1 fruit fly cellular context compared by ENCODE assay signal in the genomic region with DNA sequence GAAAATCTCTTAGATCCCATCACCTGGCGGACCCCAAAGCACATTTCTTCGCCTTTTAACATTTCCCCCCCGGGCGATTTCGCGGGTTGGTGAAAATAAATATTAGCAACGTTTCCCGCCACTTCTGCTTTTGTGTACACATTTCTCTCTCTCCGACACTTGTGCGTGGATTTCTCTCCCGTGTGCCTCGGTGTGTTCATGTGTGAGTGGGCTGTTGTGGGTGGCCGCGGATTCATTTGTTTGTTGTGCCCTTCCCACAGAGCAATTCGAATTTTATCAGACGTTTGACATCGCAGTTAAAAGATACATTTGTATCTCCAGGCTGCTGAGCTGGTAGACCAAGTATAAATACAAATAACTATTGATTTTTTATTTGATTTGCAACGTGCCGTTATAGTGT.
TF ChIP-seq lines count a peak whose summit lies in the region.

No protein-coding gene starts in this region.

TF ChIP-seq in whole organism, embryonic, 481 proteins besides CTCF, POLR2A, EP300 and RAD21 (continued from another document and continues in another):
- TF ChIP-seq Sox100B (GFP tag; optimal IDR thresholded peaks at IDR 0.05; lab: Kevin White, UChicago) = no peak
- no peak for TF ChIP-seq H15 (GFP tag; IDR thresholded peaks at IDR 0.05; lab: Robert Waterston, UW)
- TF ChIP-seq CG2678 (tag; optimal IDR thresholded peaks at IDR 0.05; lab: Kevin White, UChicago) = no peak
- TF ChIP-seq Side (GFP tag; optimal IDR thresholded peaks at IDR 0.05; lab: Kevin White, UChicago) = no peak
- no peak for TF ChIP-seq chm (GFP tag; IDR thresholded peaks at IDR 0.05; lab: Robert Waterston, UW)
- TF ChIP-seq psq (GFP tag; optimal IDR thresholded peaks at IDR 0.05; lab: Kevin White, UChicago) = no peak
- TF ChIP-seq CG13894 (tag; optimal IDR thresholded peaks at IDR 0.05; lab: Kevin White, UChicago) = no peak
- TF ChIP-seq CG11456 (GFP tag; IDR thresholded peaks at IDR 0.05; lab: Robert Waterston, UW) = no peak; the same call in 2 of the 3 replicates
- peak; percentile 37; the same call in 1 of the 2 replicates for TF ChIP-seq CG32532 (GFP tag; IDR thresholded peaks at IDR 0.05; lab: Robert Waterston, UW)
- no peak for TF ChIP-seq Usf (GFP tag; optimal IDR thresholded peaks at IDR 0.05; lab: Kevin White, UChicago)
- no peak for TF ChIP-seq gce (GFP tag; IDR thresholded peaks at IDR 0.05; lab: Robert Waterston, UW)
- no peak for TF ChIP-seq CG31388 (GFP tag; optimal IDR thresholded peaks at IDR 0.05; lab: Kevin White, UChicago)
- TF ChIP-seq pros (GFP tag; optimal IDR thresholded peaks at IDR 0.05; lab: Kevin White, UChicago) = no peak
- no peak for TF ChIP-seq CG10431 (GFP tag; optimal IDR thresholded peaks at IDR 0.05; lab: Kevin White, UChicago)
- TF ChIP-seq CG7987 (GFP tag; optimal IDR thresholded peaks at IDR 0.05; lab: Kevin White, UChicago) = no peak
- TF ChIP-seq CG2889 (GFP tag; IDR thresholded peaks at IDR 0.05; lab: Robert Waterston, UW) = no peak
- TF ChIP-seq abd-A (tag; optimal IDR thresholded peaks at IDR 0.05; lab: Kevin White, UChicago) = no peak
- no peak for TF ChIP-seq CG2199 (GFP tag; IDR thresholded peaks at IDR 0.05; lab: Robert Waterston, UW)
- no peak for TF ChIP-seq sug (tag; optimal IDR thresholded peaks at IDR 0.05; lab: Kevin White, UChicago)
- TF ChIP-seq D (optimal IDR thresholded peaks at IDR 0.05; lab: Kevin White, UChicago) = no peak
- TF ChIP-seq D (GFP tag; optimal IDR thresholded peaks at IDR 0.05; lab: Kevin White, UChicago) = no peak
- no peak for TF ChIP-seq kni (GFP tag; optimal IDR thresholded peaks at IDR 0.05; lab: Kevin White, UChicago)
- TF ChIP-seq CG15696 (tag; optimal IDR thresholded peaks at IDR 0.05; lab: Kevin White, UChicago) = no peak
- TF ChIP-seq CG8281 (tag; optimal IDR thresholded peaks at IDR 0.05; lab: Kevin White, UChicago) = no peak
- peak; percentile 38; the same call in 2 of the 3 replicates for TF ChIP-seq zfh1 (GFP tag; IDR thresholded peaks at IDR 0.05; lab: Robert Waterston, UW)
- TF ChIP-seq trem (tag; optimal IDR thresholded peaks at IDR 0.05; lab: Kevin White, UChicago) = no peak
- TF ChIP-seq Opbp (GFP tag; IDR thresholded peaks at IDR 0.05; lab: Robert Waterston, UW; ENCODE audit: partially characterized antibody) = no peak
- TF ChIP-seq Dp (GFP tag; optimal IDR thresholded peaks at IDR 0.05; lab: Kevin White, UChicago) = peak; percentile 60
- no peak for TF ChIP-seq ham (GFP tag; IDR thresholded peaks at IDR 0.05; lab: Robert Waterston, UW)
- TF ChIP-seq CG6654 (GFP tag; optimal IDR thresholded peaks at IDR 0.05; lab: Kevin White, UChicago) = no peak
- no peak for TF ChIP-seq Xbp1 (GFP tag; optimal IDR thresholded peaks at IDR 0.05; lab: Kevin White, UChicago)
- TF ChIP-seq CG11085 (GFP tag; IDR thresholded peaks at IDR 0.05; lab: Robert Waterston, UW) = no peak
- TF ChIP-seq CG3726 (GFP tag; IDR thresholded peaks at IDR 0.05; lab: Robert Waterston, UW) = no peak
- no peak for TF ChIP-seq CG1603 (tag; optimal IDR thresholded peaks at IDR 0.05; lab: Kevin White, UChicago)
- TF ChIP-seq Adf1 (GFP tag; IDR thresholded peaks at IDR 0.05; lab: Robert Waterston, UW) = no peak
- peak; percentile 36; the same call in 1 of the 2 replicates for TF ChIP-seq CG14441 (GFP tag; IDR thresholded peaks at IDR 0.05; lab: Robert Waterston, UW)
- no peak for TF ChIP-seq eyg (GFP tag; optimal IDR thresholded peaks at IDR 0.05; lab: Kevin White, UChicago)
- no peak for TF ChIP-seq CG43689 (GFP tag; IDR thresholded peaks at IDR 0.05; lab: Robert Waterston, UW)
- no peak for TF ChIP-seq CG11247 (GFP tag; IDR thresholded peaks at IDR 0.05; lab: Robert Waterston, UW)
- no peak for TF ChIP-seq zen2 (GFP tag; IDR thresholded peaks at IDR 0.05; lab: Robert Waterston, UW; ENCODE audit: partially characterized antibody)
- no peak for TF ChIP-seq amos (GFP tag; IDR thresholded peaks at IDR 0.05; lab: Robert Waterston, UW; ENCODE audit: partially characterized antibody)
- no peak for TF ChIP-seq CG18599 (GFP tag; optimal IDR thresholded peaks at IDR 0.05; lab: Kevin White, UChicago)
- no peak for TF ChIP-seq Sox102F (GFP tag; optimal IDR thresholded peaks at IDR 0.05; lab: Kevin White, UChicago)
- no peak for TF ChIP-seq ato (GFP tag; IDR thresholded peaks at IDR 0.05; lab: Robert Waterston, UW; ENCODE audit: partially characterized antibody)
- TF ChIP-seq CG7372 (GFP tag; IDR thresholded peaks at IDR 0.05; lab: Robert Waterston, UW) = no peak
- TF ChIP-seq H2.0 (GFP tag; IDR thresholded peaks at IDR 0.05; lab: Robert Waterston, UW) = no peak
- TF ChIP-seq ERR (GFP tag; optimal IDR thresholded peaks at IDR 0.05; lab: Kevin White, UChicago) = no peak
- TF ChIP-seq CG11093 (GFP tag; IDR thresholded peaks at IDR 0.05; lab: Robert Waterston, UW) = no peak
- no peak for TF ChIP-seq unpg (GFP tag; optimal IDR thresholded peaks at IDR 0.05; lab: Kevin White, UChicago)
- TF ChIP-seq repo (GFP tag; optimal IDR thresholded peaks at IDR 0.05; lab: Kevin White, UChicago) = no peak
- TF ChIP-seq CG34422 (GFP tag; IDR thresholded peaks at IDR 0.05; lab: Robert Waterston, UW) = peak; percentile 18; the same call in 1 of the 3 replicates
- TF ChIP-seq CG6254 (GFP tag; optimal IDR thresholded peaks at IDR 0.05; lab: Kevin White, UChicago) = no peak
- TF ChIP-seq sc (optimal IDR thresholded peaks at IDR 0.05; lab: Kevin White, UChicago) = no peak
- TF ChIP-seq sc (GFP tag; optimal IDR thresholded peaks at IDR 0.05; lab: Kevin White, UChicago) = no peak
- no peak for TF ChIP-seq Jarid2 (GFP tag; optimal IDR thresholded peaks at IDR 0.05; lab: Kevin White, UChicago)
- TF ChIP-seq CG4854 (GFP tag; optimal IDR thresholded peaks at IDR 0.05; lab: Kevin White, UChicago) = no peak
- no peak for TF ChIP-seq jumu (GFP tag; optimal IDR thresholded peaks at IDR 0.05; lab: Kevin White, UChicago)
- no peak for TF ChIP-seq Atf-2 (GFP tag; optimal IDR thresholded peaks at IDR 0.05; lab: Kevin White, UChicago)
- TF ChIP-seq kay (GFP tag; optimal IDR thresholded peaks at IDR 0.05; lab: Kevin White, UChicago) = no peak
- no peak for TF ChIP-seq C15 (GFP tag; IDR thresholded peaks at IDR 0.05; lab: Robert Waterston, UW)
- no peak for TF ChIP-seq zf30C (GFP tag; optimal IDR thresholded peaks at IDR 0.05; lab: Kevin White, UChicago)
- peak; percentile 8 for TF ChIP-seq chn (GFP tag; optimal IDR thresholded peaks at IDR 0.05; lab: Kevin White, UChicago)
- TF ChIP-seq gsb (GFP tag; IDR thresholded peaks at IDR 0.05; lab: Robert Waterston, UW) = no peak
- no peak for TF ChIP-seq Fer2 (tag; optimal IDR thresholded peaks at IDR 0.05; lab: Kevin White, UChicago)
- TF ChIP-seq CG14667 (GFP tag; IDR thresholded peaks at IDR 0.05; lab: Robert Waterston, UW) = no peak
- no peak for TF ChIP-seq CG10321 (GFP tag; IDR thresholded peaks at IDR 0.05; lab: Robert Waterston, UW)
- no peak for TF ChIP-seq CG10209 (GFP tag; optimal IDR thresholded peaks at IDR 0.05; lab: Kevin White, UChicago)
- no peak for TF ChIP-seq CG5953 (GFP tag; IDR thresholded peaks at IDR 0.05; lab: Robert Waterston, UW)
- no peak for TF ChIP-seq unc-4 (GFP tag; IDR thresholded peaks at IDR 0.05; lab: Robert Waterston, UW; ENCODE audit: partially characterized antibody)
- peak; percentile 87 for TF ChIP-seq cg (GFP tag; optimal IDR thresholded peaks at IDR 0.05; lab: Kevin White, UChicago)
- TF ChIP-seq Asciz (GFP tag; optimal IDR thresholded peaks at IDR 0.05; lab: Kevin White, UChicago) = no peak
- no peak for TF ChIP-seq CG8089 (GFP tag; optimal IDR thresholded peaks at IDR 0.05; lab: Kevin White, UChicago)
- TF ChIP-seq croc (GFP tag; conservative IDR thresholded peaks at IDR 0.05; lab: Robert Waterston, UW) = no peak
- TF ChIP-seq HLH3B (GFP tag; IDR thresholded peaks at IDR 0.05; lab: Robert Waterston, UW) = 0 out of 2 replicates have a peak, but pooled peaks have one; percentile 36
- TF ChIP-seq CG14710 (tag; optimal IDR thresholded peaks at IDR 0.05; lab: Kevin White, UChicago) = no peak
- TF ChIP-seq CG30431 (GFP tag; optimal IDR thresholded peaks at IDR 0.05; lab: Kevin White, UChicago) = no peak
- TF ChIP-seq CG4617 (GFP tag; optimal IDR thresholded peaks at IDR 0.05; lab: Kevin White, UChicago; ENCODE audit: borderline replicate concordance) = no peak
- TF ChIP-seq Atf6 (GFP tag; IDR thresholded peaks at IDR 0.05; lab: Robert Waterston, UW) = no peak
- TF ChIP-seq sna (GFP tag; IDR thresholded peaks at IDR 0.05; lab: Robert Waterston, UW; ENCODE audit: partially characterized antibody) = no peak
- no peak for TF ChIP-seq danr (GFP tag; IDR thresholded peaks at IDR 0.05; lab: Robert Waterston, UW)
- TF ChIP-seq salm (tag; optimal IDR thresholded peaks at IDR 0.05; lab: Kevin White, UChicago) = no peak
- no peak for TF ChIP-seq grn (GFP tag; optimal IDR thresholded peaks at IDR 0.05; lab: Kevin White, UChicago)
- no peak for TF ChIP-seq exex (tag; optimal IDR thresholded peaks at IDR 0.05; lab: Kevin White, UChicago)
- TF ChIP-seq Max (GFP tag; optimal IDR thresholded peaks at IDR 0.05; lab: Kevin White, UChicago) = no peak
- no peak for TF ChIP-seq CG12236 (GFP tag; optimal IDR thresholded peaks at IDR 0.05; lab: Kevin White, UChicago)
- TF ChIP-seq CG7928 (GFP tag; optimal IDR thresholded peaks at IDR 0.05; lab: Kevin White, UChicago) = no peak
- TF ChIP-seq pita (GFP tag; optimal IDR thresholded peaks at IDR 0.05; lab: Kevin White, UChicago) = no peak
- TF ChIP-seq btn (GFP tag; optimal IDR thresholded peaks at IDR 0.05; lab: Kevin White, UChicago) = no peak
- no peak for TF ChIP-seq CG17912 (GFP tag; optimal IDR thresholded peaks at IDR 0.05; lab: Kevin White, UChicago)
- no peak for TF ChIP-seq knrl (GFP tag; IDR thresholded peaks at IDR 0.05; lab: Robert Waterston, UW; ENCODE audit: partially characterized antibody)
- no peak for TF ChIP-seq pho (GFP tag; optimal IDR thresholded peaks at IDR 0.05; lab: Kevin White, UChicago)
- TF ChIP-seq Elba2 (GFP tag; optimal IDR thresholded peaks at IDR 0.05; lab: Kevin White, UChicago) = no peak
- no peak for TF ChIP-seq NC2β (GFP tag; optimal IDR thresholded peaks at IDR 0.05; lab: Kevin White, UChicago)
- TF ChIP-seq Rx (GFP tag; IDR thresholded peaks at IDR 0.05; lab: Robert Waterston, UW) = no peak
- no peak for TF ChIP-seq eve (GFP tag; optimal IDR thresholded peaks at IDR 0.05; lab: Kevin White, UChicago)
- TF ChIP-seq CG11398 (GFP tag; optimal IDR thresholded peaks at IDR 0.05; lab: Kevin White, UChicago) = no peak
- TF ChIP-seq CG12942 (GFP tag; optimal IDR thresholded peaks at IDR 0.05; lab: Kevin White, UChicago) = no peak
- no peak for TF ChIP-seq wdn (GFP tag; IDR thresholded peaks at IDR 0.05; lab: Robert Waterston, UW)
- peak; percentile 22 for TF ChIP-seq NfI (GFP tag; optimal IDR thresholded peaks at IDR 0.05; lab: Kevin White, UChicago)
- no peak for TF ChIP-seq CG10366 (GFP tag; IDR thresholded peaks at IDR 0.05; lab: Robert Waterston, UW)
- TF ChIP-seq Taf1 (GFP tag; IDR thresholded peaks at IDR 0.05; lab: Robert Waterston, UW) = no peak
- TF ChIP-seq CG17802 (tag; optimal IDR thresholded peaks at IDR 0.05; lab: Kevin White, UChicago) = no peak
- no peak for TF ChIP-seq Pdp1 (GFP tag; optimal IDR thresholded peaks at IDR 0.05; lab: Kevin White, UChicago)
- TF ChIP-seq Camta (GFP tag; optimal IDR thresholded peaks at IDR 0.05; lab: Kevin White, UChicago) = no peak
- no peak for TF ChIP-seq Hr51 (GFP tag; optimal IDR thresholded peaks at IDR 0.05; lab: Kevin White, UChicago)
- peak; percentile 67 for TF ChIP-seq Rfx (GFP tag; IDR thresholded peaks at IDR 0.05; lab: Robert Waterston, UW)
- no peak for TF ChIP-seq CG10979 (tag; optimal IDR thresholded peaks at IDR 0.05; lab: Kevin White, UChicago)
- no peak for TF ChIP-seq hbn (GFP tag; IDR thresholded peaks at IDR 0.05; lab: Robert Waterston, UW; ENCODE audit: partially characterized antibody)
- TF ChIP-seq CG7839 (tag; optimal IDR thresholded peaks at IDR 0.05; lab: Kevin White, UChicago) = no peak
- TF ChIP-seq CG1024 (GFP tag; IDR thresholded peaks at IDR 0.05; lab: Robert Waterston, UW) = no peak
- 0 out of 2 replicates have a peak, but pooled peaks have one; percentile 16 for TF ChIP-seq Bgb (GFP tag; IDR thresholded peaks at IDR 0.05; lab: Robert Waterston, UW; ENCODE audit: partially characterized antibody)
- TF ChIP-seq CG8290 (GFP tag; optimal IDR thresholded peaks at IDR 0.05; lab: Kevin White, UChicago) = no peak
- no peak for TF ChIP-seq CG8290 (tag; optimal IDR thresholded peaks at IDR 0.05; lab: Kevin White, UChicago)
- no peak for TF ChIP-seq CG6683 (GFP tag; optimal IDR thresholded peaks at IDR 0.05; lab: Kevin White, UChicago)
- peak in 1 of 2 experiments; percentile 24 for TF ChIP-seq dpn (GFP tag; optimal IDR thresholded peaks at IDR 0.05; lab: Kevin White, UChicago)
- no peak for TF ChIP-seq CG33213 (GFP tag; optimal IDR thresholded peaks at IDR 0.05; lab: Kevin White, UChicago)
- TF ChIP-seq CG13123 (GFP tag; optimal IDR thresholded peaks at IDR 0.05; lab: Kevin White, UChicago) = no peak
- no peak for TF ChIP-seq CG18619 (GFP tag; optimal IDR thresholded peaks at IDR 0.05; lab: Kevin White, UChicago)
- TF ChIP-seq CG9727 (GFP tag; optimal IDR thresholded peaks at IDR 0.05; lab: Kevin White, UChicago) = no peak
- TF ChIP-seq ro (GFP tag; IDR thresholded peaks at IDR 0.05; lab: Robert Waterston, UW) = no peak
- no peak for TF ChIP-seq CG18011 (GFP tag; optimal IDR thresholded peaks at IDR 0.05; lab: Kevin White, UChicago)
- no peak for TF ChIP-seq oc (tag; optimal IDR thresholded peaks at IDR 0.05; lab: Kevin White, UChicago)
- no peak for TF ChIP-seq CG31365 (tag; optimal IDR thresholded peaks at IDR 0.05; lab: Kevin White, UChicago)
- no peak for TF ChIP-seq CG12744 (GFP tag; optimal IDR thresholded peaks at IDR 0.05; lab: Kevin White, UChicago)
- no peak for TF ChIP-seq Doc3 (GFP tag; IDR thresholded peaks at IDR 0.05; lab: Robert Waterston, UW; ENCODE audit: partially characterized antibody)
- no peak for TF ChIP-seq CG7786 (GFP tag; optimal IDR thresholded peaks at IDR 0.05; lab: Kevin White, UChicago)
- no peak for TF ChIP-seq ewg (GFP tag; optimal IDR thresholded peaks at IDR 0.05; lab: Kevin White, UChicago)
- TF ChIP-seq Dbx (GFP tag; IDR thresholded peaks at IDR 0.05; lab: Robert Waterston, UW) = no peak; the same call in 2 of the 3 replicates
- TF ChIP-seq Optix (GFP tag; IDR thresholded peaks at IDR 0.05; lab: Robert Waterston, UW) = no peak
- TF ChIP-seq CG6854 (GFP tag; optimal IDR thresholded peaks at IDR 0.05; lab: Kevin White, UChicago) = no peak
- no peak for TF ChIP-seq gro (GFP tag; optimal IDR thresholded peaks at IDR 0.05; lab: Kevin White, UChicago)
- TF ChIP-seq CG17568 (GFP tag; optimal IDR thresholded peaks at IDR 0.05; lab: Kevin White, UChicago) = no peak
- no peak for TF ChIP-seq Dll (GFP tag; IDR thresholded peaks at IDR 0.05; lab: Robert Waterston, UW; ENCODE audit: partially characterized antibody)
